Fruit fly (Drosophila melanogaster) Kc167 (cell line): ENCODE data around the gene CG5567.

Source experiments
- Myc ChIP-seq: fragments of >200 bp; optimal IDR thresholded peaks from 2 replicates; lab custom pipeline; 2017; ENCODE audit warnings: missing external identifiers
- Sin3A ChIP-seq: fragments of >200 bp; optimal IDR thresholded peaks from 2 replicates; lab custom pipeline; 2018; ENCODE audit warnings: missing external identifiers
- h ChIP-seq: fragments of >200 bp; optimal IDR thresholded peaks from 3 replicates; lab custom pipeline; 2018; ENCODE audit warnings: missing external identifiers
- insv ChIP-seq: fragments of >200 bp; optimal IDR thresholded peaks from 3 replicates; lab custom pipeline; 2018; ENCODE audit warnings: missing external identifiers
- psq ChIP-seq: fragments of >200 bp; optimal IDR thresholded peaks from 2 replicates; lab custom pipeline; 2017; ENCODE audit warnings: missing external identifiers

- TF ChIP-seq psq (lab: Kevin White, UChicago) (no peak), h (lab: Kevin White, UChicago) (no peak), Myc (lab: Kevin White, UChicago) (no peak), Sin3A (no peak), insv (lab: Kevin White, UChicago) (no peak)
Measured at dm6 chr3L:17802107-17802506, 41.2 kb downstream of the CG5567 start, which contains the start of gene NUCB1.
